Worm (Caenorhabditis elegans): ENCODE data around the gene mdt-6.

DNA sequence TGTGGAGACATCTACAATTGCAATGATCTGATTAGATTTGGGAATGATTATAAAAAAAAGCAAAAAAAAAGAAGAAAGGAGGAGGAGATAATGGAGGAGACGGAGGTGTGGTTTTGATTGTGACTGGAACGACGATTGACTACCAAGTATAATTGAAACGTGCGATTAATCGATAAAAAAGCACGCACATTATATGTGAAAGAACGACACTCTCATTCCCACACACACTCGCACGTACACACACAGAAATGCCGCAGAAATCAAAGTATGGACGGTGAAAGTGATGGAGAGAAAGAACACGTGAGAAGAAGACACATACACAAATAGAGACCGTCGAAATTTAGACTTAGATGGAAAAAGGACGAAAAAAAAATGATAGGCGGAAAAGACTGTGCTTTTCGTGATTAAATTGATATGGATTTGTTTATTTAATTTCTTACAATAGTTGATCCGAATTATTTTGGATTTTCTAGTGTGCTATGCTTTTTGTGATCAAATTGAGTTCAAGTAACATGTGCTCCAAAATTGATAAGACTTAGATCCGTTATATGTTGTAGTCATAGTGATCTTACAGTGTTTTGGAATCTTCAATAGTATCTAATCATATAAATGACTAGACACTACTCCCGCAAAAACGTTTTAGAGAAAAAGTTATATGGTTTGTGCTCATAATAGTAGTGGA lies 34.4 kb upstream of the mdt-6 start, which contains the start of gene nhr-135:
- TF ChIP-seq him-1 (tag; optimal IDR thresholded peaks at IDR 0.05) (no peak), dao-5 (tag; optimal IDR thresholded peaks at IDR 0.05) (no peak)
